Fruit fly (Drosophila melanogaster) whole organism: Measurements from ENCODE around the gene ATP8B.

Experiments
- CG8478 ChIP-seq: fragments of >200 bp; optimal IDR thresholded peaks from 2 replicates; lab custom pipeline; 2018; ENCODE audit warnings: inconsistent platforms
- Dll ChIP-seq: fragments of >200 bp; optimal IDR thresholded peaks from 2 replicates; lab custom pipeline; 2017
- EcR ChIP-seq, 2 experiments: fragments of >200 bp; optimal IDR thresholded peaks; 2 replicates each; lab custom pipeline; 2017; ENCODE audit warnings: missing biosample characterization in 2 of 2, missing genetic modification characterization in 2 of 2, missing genetic modification reagents in 2 of 2
- pan ChIP-seq: fragments of >200 bp; optimal IDR thresholded peaks from 2 replicates; lab custom pipeline; 2017
- psq ChIP-seq: fragments of >200 bp; optimal IDR thresholded peaks from 2 replicates; lab custom pipeline; 2017
- usp ChIP-seq: fragments of >200 bp; optimal IDR thresholded peaks from 2 replicates; lab custom pipeline; 2017; ENCODE audit warnings: missing biosample characterization, missing genetic modification characterization, mixed read lengths

Gene ATP8B

dm6 chr3R:12040228-12040627 is 50.2 kb downstream of the ATP8B start, which contains the start of gene CG14736:
Gene CG14736, plus strand, starts transcription at chr3R:12040528.
- TF ChIP-seq EcR (GFP tag; optimal IDR thresholded peaks at IDR 0.05; lab: Kevin White, UChicago) = no peak
- no peak for TF ChIP-seq CG8478 (lab: Kevin White, UChicago)
- TF ChIP-seq usp (GFP tag; lab: Kevin White, UChicago) = no peak
- TF ChIP-seq pan (lab: Kevin White, UChicago) = no peak
- no peak for TF ChIP-seq Dll (lab: Kevin White, UChicago)

DNA sequence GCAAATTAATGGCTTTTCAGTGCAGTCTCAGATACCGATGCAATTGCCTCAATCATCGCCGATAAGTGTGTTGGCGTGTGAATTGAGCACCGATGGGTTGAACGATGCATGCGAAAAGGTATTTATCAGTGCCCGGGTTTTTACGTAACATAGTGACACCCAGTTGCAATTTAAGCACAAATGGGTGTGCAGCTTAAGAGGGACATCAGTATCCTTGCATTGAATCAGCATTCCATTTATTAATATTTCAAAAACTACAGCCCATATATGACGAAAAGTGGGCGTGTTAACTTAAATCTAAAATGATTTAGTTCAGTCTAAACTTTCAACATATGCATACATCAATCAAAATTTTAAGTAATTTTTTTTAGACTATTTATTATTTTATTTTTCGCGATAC is 57.6 kb downstream of the ATP8B start, which contains the start of gene ssp5:
Gene ssp5, plus strand, starts transcription at position 301 of the 400 bp plus-strand sequence.
- TF ChIP-seq usp (GFP tag; lab: Kevin White, UChicago) (no peak), Dll (lab: Kevin White, UChicago) (no peak)

DNA sequence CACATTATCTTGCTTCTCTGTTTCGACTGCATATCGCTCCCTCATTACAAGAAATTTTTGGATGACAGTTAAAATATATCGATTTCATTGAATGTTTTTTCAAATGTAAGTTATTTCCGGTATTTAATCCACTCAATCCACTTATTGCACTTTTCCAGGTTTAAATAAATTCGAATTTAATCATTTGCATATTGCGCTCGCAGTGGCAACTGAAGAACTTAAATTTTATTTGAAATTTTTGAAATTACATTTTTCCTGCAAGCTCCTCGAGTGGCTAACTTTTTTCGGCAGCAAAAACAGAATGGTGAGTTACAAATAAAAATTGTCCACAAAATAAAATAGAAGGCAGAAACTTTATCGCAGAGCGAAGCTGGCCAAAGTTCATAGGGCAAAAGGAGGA is 58.8 kb downstream of the ATP8B start, which contains the start of the genes CG31358, CG42504 and CG42505:
Gene CG31358, minus strand, starts transcription at position 101 of the 400 bp plus-strand sequence.
Gene CG42504, minus strand, starts transcription at position 101 of the 400 bp plus-strand sequence.
Gene CG42505, minus strand, starts transcription at position 101 of the 400 bp plus-strand sequence.
- TF ChIP-seq pan (lab: Kevin White, UChicago) (no peak), CG8478 (lab: Kevin White, UChicago) (no peak), psq (lab: Kevin White, UChicago) (no peak), Dll (lab: Kevin White, UChicago) (no peak), EcR (GFP tag; optimal IDR thresholded peaks at IDR 0.05; lab: Kevin White, UChicago) (no peak), usp (GFP tag; lab: Kevin White, UChicago) (no peak)

dm6 chr3R:12020987-12021386 is 69.4 kb downstream of the ATP8B start:
- TF ChIP-seq EcR (GFP tag; optimal IDR thresholded peaks at IDR 0.05; lab: Kevin White, UChicago) = no peak
- TF ChIP-seq pan (lab: Kevin White, UChicago) = no peak
